Worm (Caenorhabditis elegans): ENCODE data around the gene Y116A8A.2.

Gene Y116A8A.2

DNA sequence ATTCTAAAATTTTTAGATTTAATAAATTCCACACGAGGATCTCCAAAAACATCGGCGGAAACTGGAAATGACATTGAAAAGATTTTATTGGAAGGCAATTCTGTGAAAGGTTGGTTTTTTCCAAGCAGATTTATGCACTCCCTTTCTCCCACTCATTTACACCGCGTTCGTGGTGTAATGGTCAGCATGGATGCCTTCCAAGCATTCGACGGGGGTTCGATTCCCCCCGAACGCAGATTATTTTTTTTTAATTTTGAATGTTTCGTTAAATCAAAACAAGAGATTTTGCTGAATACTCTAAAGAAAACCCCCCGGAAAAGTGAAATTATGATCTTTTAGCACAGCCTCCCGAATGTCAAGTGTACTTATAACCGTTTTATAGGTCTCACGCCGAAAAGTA, 37.8 kb downstream of the Y116A8A.2 start (continued):
- TF ChIP-seq nhr-90 (tag; optimal IDR thresholded peaks at IDR 0.05) (peak; percentile 86), snpc-3.4 (tag; optimal IDR thresholded peaks at IDR 0.05) (peak; percentile 87), B0019.2 (GFP tag; conservative IDR thresholded peaks at IDR 0.05) (no peak), snpc-1.3 (tag; optimal IDR thresholded peaks at IDR 0.05; ENCODE audit: insufficient read depth) (peak; percentile 77), bed-2 (GFP tag; IDR thresholded peaks at IDR 0.05) (no peak), rpc-1 (optimal IDR thresholded peaks at IDR 0.05) (peak; percentile 87), rpc-1 (tag; optimal IDR thresholded peaks at IDR 0.05) (peak; percentile 95), unc-130 (GFP tag; optimal IDR thresholded peaks at IDR 0.05) (no peak), nfya-1 (tag; optimal IDR thresholded peaks at IDR 0.05; ENCODE audit: borderline replicate concordance, insufficient read depth) (no peak), Y53G8AR.9 (GFP tag; conservative IDR thresholded peaks at IDR 0.05) (no peak), akir-1 (GFP tag; optimal IDR thresholded peaks at IDR 0.05) (no peak), K12H6.12 (tag; optimal IDR thresholded peaks at IDR 0.05) (no peak), dox-1 (GFP tag; IDR thresholded peaks at IDR 0.05) (peak; percentile 78), gei-17 (GFP tag; optimal IDR thresholded peaks at IDR 0.05) (no peak), ets-4 (GFP tag; optimal IDR thresholded peaks at IDR 0.05) (no peak), F49E8.2 (tag; optimal IDR thresholded peaks at IDR 0.05; ENCODE audit: insufficient read depth) (peak; percentile 45), ceh-100 (GFP tag; IDR thresholded peaks at IDR 0.05) (no peak), zfh-2 (GFP tag; conservative IDR thresholded peaks at IDR 0.05) (no peak), C17E4.6 (GFP tag; IDR thresholded peaks at IDR 0.05) (no peak), lir-1 (GFP tag; conservative IDR thresholded peaks at IDR 0.05) (no peak), hmg-20 (GFP tag; IDR thresholded peaks at IDR 0.05) (no peak), Y79H2A.3 (GFP tag; conservative IDR thresholded peaks at IDR 0.05) (no peak), ztf-6 (GFP tag; IDR thresholded peaks at IDR 0.05) (no peak), hlh-26 (GFP tag; conservative IDR thresholded peaks at IDR 0.05) (0 out of 2 replicates have a peak, but pooled peaks have one; percentile 8), unc-62 (GFP tag; optimal IDR thresholded peaks at IDR 0.05) (no peak), hsf-1 (GFP tag; IDR thresholded peaks at IDR 0.05) (no peak), F22D6.2 (tag; optimal IDR thresholded peaks at IDR 0.05) (peak; percentile 21), athp-1 (tag; optimal IDR thresholded peaks at IDR 0.05) (peak; percentile 17), F55B11.4 (tag; optimal IDR thresholded peaks at IDR 0.05; ENCODE audit: borderline replicate concordance, insufficient read depth) (no peak), ZK185.1 (tag; optimal IDR thresholded peaks at IDR 0.05; ENCODE audit: poor library complexity, severe bottlenecking) (no peak), attf-3 (GFP tag; conservative IDR thresholded peaks at IDR 0.05) (peak; percentile 21; the same call in 1 of the 2 replicates), somi-1 (GFP tag; optimal IDR thresholded peaks at IDR 0.05) (peak; percentile 16), hmg-1.2 (GFP tag; IDR thresholded peaks at IDR 0.05) (peak; percentile 66), die-1 (tag; optimal IDR thresholded peaks at IDR 0.05) (peak; percentile 92), nhr-27 (tag; optimal IDR thresholded peaks at IDR 0.05) (no peak), bed-1 (GFP tag; IDR thresholded peaks at IDR 0.05) (no peak), cebp-2 (GFP tag; IDR thresholded peaks at IDR 0.05) (no peak), lsl-1 (GFP tag; optimal IDR thresholded peaks at IDR 0.05) (peak; percentile 8), mxl-1 (tag; optimal IDR thresholded peaks at IDR 0.05) (peak; percentile 70), rec-8 (tag; optimal IDR thresholded peaks at IDR 0.05) (peak; percentile 47 to 72), ztf-28 (GFP tag; IDR thresholded peaks at IDR 0.05) (no peak), efl-1 (GFP tag; optimal IDR thresholded peaks at IDR 0.05) (no peak), nhr-80 (tag; optimal IDR thresholded peaks at IDR 0.05) (no peak), ceh-40 (GFP tag; IDR thresholded peaks at IDR 0.05) (0 out of 2 replicates have a peak, but pooled peaks have one; percentile 60), tbp1 (GFP tag; optimal IDR thresholded peaks at IDR 0.05) (peak; percentile 99), C06A6.2 (GFP tag; conservative IDR thresholded peaks at IDR 0.05) (no peak), F37B4.10 (GFP tag; IDR thresholded peaks at IDR 0.05) (no peak), repo-1 (tag; optimal IDR thresholded peaks at IDR 0.05) (peak; percentile 50), madf-10 (tag; optimal IDR thresholded peaks at IDR 0.05) (peak; percentile 58)

Measured in whole organism, young adult.